Fruit fly (Drosophila melanogaster) whole organism, pupa: ENCODE measurements around the gene CG15199.

ENCODE experiments used
- CG14655 ChIP-seq: fragments of 200-800 bp; sonication (Bioruptor generic); optimal IDR thresholded peaks from 3 replicates; lab custom pipeline; 2017; ENCODE audit warnings: mild to moderate bottlenecking, missing biosample characterization, missing genetic modification reagents, missing genetic modification characterization
- CG15710 ChIP-seq: fragments of 200-800 bp; sonication (Bioruptor generic); optimal IDR thresholded peaks from 2 replicates; lab custom pipeline; 2018; ENCODE audit warnings: missing biosample characterization, mild to moderate bottlenecking, missing genetic modification characterization, moderate library complexity

DNA sequence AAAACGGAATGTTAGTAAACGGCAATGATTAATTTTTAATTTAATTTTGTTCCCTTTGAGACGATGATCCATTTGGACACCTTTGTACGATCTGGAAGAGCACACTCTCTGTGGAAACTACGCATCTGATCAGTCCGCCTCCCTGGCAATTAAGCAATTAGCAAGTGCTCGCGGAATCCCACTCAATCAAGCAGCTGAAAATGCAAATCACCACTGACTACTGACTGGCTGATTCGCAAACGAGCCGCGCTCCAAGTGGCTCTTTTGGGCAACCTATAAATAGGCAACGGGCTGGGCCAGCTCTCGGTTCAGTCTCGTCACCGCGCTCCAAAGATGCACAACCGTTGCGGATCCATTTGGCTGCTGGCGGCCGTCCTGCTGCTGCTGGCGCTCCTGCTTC lies 2.2 kb upstream of the CG15199 start, which contains the start of gene CG15201:
- TF ChIP-seq CG14655: no peak
- TF ChIP-seq CG15710 (tag; lab: Kevin White, UChicago): no peak
